Fruit fly (Drosophila melanogaster) whole organism, wandering third instar larva: ENCODE results near the gene CG31493.
A peak's percentile ranks its signal among the peaks of the same experiment; 100 is the strongest.

ENCODE experiments used
- Abd-B ChIP-seq: fragments of >200 bp; optimal IDR thresholded peaks from 2 replicates; lab custom pipeline; 2017; ENCODE audit warnings: missing biosample characterization, missing genetic modification characterization
- CG32264 ChIP-seq: fragments of 200-800 bp; sonication (Bioruptor generic); optimal IDR thresholded peaks from 2 replicates; lab custom pipeline; 2016; ENCODE audit warnings: missing biosample characterization, missing genetic modification characterization
- CG9705 ChIP-seq: fragments of 200-800 bp; sonication (Bioruptor generic); optimal IDR thresholded peaks from 2 replicates; lab custom pipeline; 2018; ENCODE audit warnings: missing biosample characterization, mild to moderate bottlenecking, missing genetic modification characterization
- Dfd ChIP-seq: fragments of >200 bp; optimal IDR thresholded peaks from 2 replicates; lab custom pipeline; 2017; ENCODE audit warnings: missing biosample characterization, missing genetic modification characterization
- Dif ChIP-seq: fragments of 200-275, 200-300 bp; sonication (Bioruptor generic); optimal IDR thresholded peaks from 2 replicates; lab custom pipeline; 2018; ENCODE audit warnings: missing biosample characterization, missing genetic modification characterization; ENCODE audit not compliant: partially characterized antibody
- GATAd ChIP-seq: sonication (Bioruptor generic); optimal IDR thresholded peaks from 2 replicates; lab custom pipeline; 2016; ENCODE audit warnings: missing biosample characterization, missing genetic modification characterization
- HLH106 ChIP-seq: fragments of 200-800 bp; optimal IDR thresholded peaks from 3 replicates; lab custom pipeline; 2019; ENCODE audit warnings: missing biosample characterization, mild to moderate bottlenecking, missing genetic modification characterization, moderate library complexity
- Hnf4 ChIP-seq: fragments of 200-800 bp; sonication (Bioruptor generic); optimal IDR thresholded peaks from 2 replicates; lab custom pipeline; 2016; ENCODE audit warnings: missing biosample characterization, mild to moderate bottlenecking, missing genetic modification characterization
- Hr78 ChIP-seq: fragments of >200 bp; optimal IDR thresholded peaks from 2 replicates; lab custom pipeline; 2017; ENCODE audit warnings: missing biosample characterization, missing genetic modification characterization
- Hr83 ChIP-seq: fragments of 200-300 bp; sonication (Bioruptor generic); optimal IDR thresholded peaks from 2 replicates; lab custom pipeline; 2016; ENCODE audit warnings: missing biosample characterization, mild to moderate bottlenecking, missing genetic modification characterization, moderate library complexity; ENCODE audit not compliant: poor library complexity, severe bottlenecking
- Jra ChIP-seq: sonication (Bioruptor generic); optimal IDR thresholded peaks from 2 replicates; lab custom pipeline; 2016; ENCODE audit warnings: missing biosample characterization, missing genetic modification characterization
- Mio ChIP-seq: sonication (Bioruptor generic); optimal IDR thresholded peaks from 2 replicates; lab custom pipeline; 2016; ENCODE audit warnings: missing biosample characterization, missing genetic modification characterization
- Myc ChIP-seq: fragments of >200 bp; optimal IDR thresholded peaks from 2 replicates; lab custom pipeline; 2017
- N ChIP-seq: fragments of >200 bp; optimal IDR thresholded peaks from 2 replicates; lab custom pipeline; 2018; ENCODE audit warnings: missing biosample characterization, missing external identifiers, missing genetic modification characterization
- OdsH ChIP-seq: fragments of 200-800 bp; sonication (Bioruptor generic); optimal IDR thresholded peaks from 2 replicates; lab custom pipeline; 2016; ENCODE audit warnings: missing biosample characterization, mild to moderate bottlenecking, missing genetic modification characterization
- Rel ChIP-seq, 2 experiments: fragments of 200-800 bp; sonication (Bioruptor generic) in 1 of 2; optimal IDR thresholded peaks; 2 replicates in 1 of 2; 3 replicates in 1 of 2; lab custom pipeline; 2016 to 2019; ENCODE audit warnings: mild to moderate bottlenecking in 2 of 2, missing biosample characterization in 2 of 2, missing genetic modification characterization in 2 of 2, moderate library complexity in 1 of 2
- Sp1 ChIP-seq: fragments of 200-800 bp; sonication (Bioruptor generic); optimal IDR thresholded peaks from 3 replicates; lab custom pipeline; 2019; ENCODE audit warnings: missing biosample characterization, mild to moderate bottlenecking, missing genetic modification characterization, moderate library complexity
- br ChIP-seq: fragments of 200-800 bp; sonication (Bioruptor generic); optimal IDR thresholded peaks from 2 replicates; lab custom pipeline; 2016; ENCODE audit warnings: missing biosample characterization, missing genetic modification characterization
- brk ChIP-seq: fragments of 200-800 bp; sonication (Bioruptor generic); optimal IDR thresholded peaks from 2 replicates; lab custom pipeline; 2016; ENCODE audit warnings: missing biosample characterization, mild to moderate bottlenecking, missing genetic modification characterization
- dl ChIP-seq, 2 experiments: fragments of 175-275, 200-275 bp in 1 of 2; fragments of 200-275 bp in 1 of 2; sonication (Bioruptor generic); optimal IDR thresholded peaks; lab custom pipeline; 2018; ENCODE audit warnings: mild to moderate bottlenecking in 2 of 2, missing biosample characterization in 2 of 2, missing genetic modification characterization in 2 of 2, moderate library complexity in 2 of 2; ENCODE audit not compliant: partially characterized antibody in 2 of 2, insufficient read depth in 1 of 2
- dmrt93B ChIP-seq: fragments of 200-800 bp; sonication (Bioruptor generic); optimal IDR thresholded peaks from 2 replicates; lab custom pipeline; 2018; ENCODE audit warnings: missing biosample characterization, mild to moderate bottlenecking, missing genetic modification characterization
- dsf ChIP-seq: sonication (Bioruptor generic); optimal IDR thresholded peaks from 2 replicates; lab custom pipeline; 2016; ENCODE audit warnings: missing biosample characterization, missing genetic modification characterization, borderline replicate concordance
- ey ChIP-seq: fragments of 200-800 bp; sonication (Bioruptor generic); optimal IDR thresholded peaks from 2 replicates; lab custom pipeline; 2016; ENCODE audit warnings: missing biosample characterization, missing genetic modification characterization
- foxo ChIP-seq, 2 experiments: fragments of 200-800 bp; sonication (Bioruptor generic); optimal IDR thresholded peaks; 2 replicates in 1 of 2; 3 replicates in 1 of 2; lab custom pipeline; 2016 to 2017; ENCODE audit warnings: missing biosample characterization in 2 of 2, missing genetic modification characterization in 2 of 2
- fru ChIP-seq: fragments of 200-800 bp; sonication (Bioruptor generic); optimal IDR thresholded peaks from 3 replicates; lab custom pipeline; 2016; ENCODE audit warnings: missing biosample characterization, mild to moderate bottlenecking, missing genetic modification characterization
- h ChIP-seq: fragments of 200-800 bp; sonication (Bioruptor generic); optimal IDR thresholded peaks from 3 replicates; lab custom pipeline; 2016; ENCODE audit warnings: missing biosample characterization, mild to moderate bottlenecking, missing genetic modification characterization
- jim ChIP-seq: fragments of 175-275, 200-325 bp; sonication (Bioruptor generic); optimal IDR thresholded peaks from 2 replicates; lab custom pipeline; 2016; ENCODE audit warnings: missing biosample characterization, mild to moderate bottlenecking, missing genetic modification characterization
- lola ChIP-seq: fragments of >200 bp; optimal IDR thresholded peaks from 2 replicates; lab custom pipeline; 2017; ENCODE audit warnings: missing biosample characterization, missing genetic modification characterization
- pan ChIP-seq: fragments of >200 bp; optimal IDR thresholded peaks from 2 replicates; lab custom pipeline; 2017
- psq ChIP-seq: fragments of 200-800 bp; sonication (Bioruptor generic); optimal IDR thresholded peaks from 3 replicates; lab custom pipeline; 2017; ENCODE audit warnings: missing biosample characterization, mild to moderate bottlenecking, missing genetic modification characterization, moderate library complexity
- rgr ChIP-seq: fragments of 200-800 bp; sonication (Bioruptor generic); optimal IDR thresholded peaks from 3 replicates; lab custom pipeline; 2016; ENCODE audit warnings: missing biosample characterization, mild to moderate bottlenecking, missing genetic modification characterization
- sage ChIP-seq: fragments of 200-800 bp; sonication (Bioruptor generic); optimal IDR thresholded peaks from 2 replicates; lab custom pipeline; 2016; ENCODE audit warnings: missing biosample characterization, mild to moderate bottlenecking, missing genetic modification characterization
- sv ChIP-seq: fragments of 200-800 bp; sonication (Bioruptor generic); optimal IDR thresholded peaks from 3 replicates; lab custom pipeline; 2016; ENCODE audit warnings: missing biosample characterization, missing genetic modification characterization
- tai ChIP-seq: sonication (Bioruptor generic); optimal IDR thresholded peaks from 2 replicates; lab custom pipeline; 2016; ENCODE audit warnings: missing biosample characterization, missing genetic modification characterization
- usp ChIP-seq: fragments of >200 bp; optimal IDR thresholded peaks from 2 replicates; lab custom pipeline; 2017; ENCODE audit warnings: missing biosample characterization, missing genetic modification characterization
- woc ChIP-seq: sonication (Bioruptor generic); optimal IDR thresholded peaks from 2 replicates; lab custom pipeline; 2016; ENCODE audit warnings: missing biosample characterization, mild to moderate bottlenecking, missing genetic modification characterization

The CG31493 gene

DNA sequence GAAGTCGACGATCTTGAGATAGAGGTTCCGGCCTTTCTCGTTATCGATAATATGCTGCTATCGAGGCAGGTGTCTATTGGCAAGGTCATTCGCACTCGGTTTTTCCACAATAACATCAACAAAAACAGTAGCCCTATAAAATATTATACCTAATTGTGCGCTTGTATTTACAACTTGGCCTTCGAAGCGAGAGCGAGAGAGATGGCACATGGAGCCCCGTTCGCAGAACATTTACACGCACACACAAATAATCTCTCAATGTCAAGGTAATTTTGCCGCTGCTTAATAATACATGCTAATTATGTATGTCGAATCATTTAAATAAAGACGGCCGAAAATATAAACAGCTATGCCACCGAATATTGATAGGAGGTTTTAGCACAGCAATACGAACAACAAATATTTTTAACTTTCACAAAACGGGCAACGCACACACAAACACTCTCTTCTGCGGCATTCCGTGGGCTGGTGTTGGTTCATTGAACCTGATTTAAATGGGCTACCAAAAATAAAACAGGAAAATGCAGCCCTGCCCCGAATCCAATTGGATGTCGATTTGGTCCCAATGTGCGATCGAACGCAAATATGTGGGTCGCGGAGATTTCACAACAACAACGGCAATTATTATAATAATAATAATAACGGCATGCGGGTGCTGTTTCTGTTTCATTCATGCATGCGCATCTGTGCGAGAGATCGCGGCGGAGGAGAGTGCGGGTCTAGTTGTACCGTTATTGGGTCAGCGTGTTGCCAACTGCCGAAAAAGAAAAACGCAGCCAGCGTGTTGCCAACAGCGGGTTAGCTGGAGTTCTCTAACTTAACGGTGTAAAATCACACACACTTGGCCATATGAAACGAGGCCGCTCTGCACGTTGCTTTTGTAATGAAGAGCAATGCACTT, 8.9 kb upstream of the CG31493 start:
- TF ChIP-seq Jra (GFP tag; lab: Kevin White, UChicago), result no peak
- peak in 1 of 2 experiments; percentile 66 for TF ChIP-seq dl (GFP tag; optimal IDR thresholded peaks at IDR 0.05; lab: Kevin White, UChicago; ENCODE audit: insufficient read depth in 1 of 2, partially characterized antibody in 2 of 2)

- TF ChIP-seq Myc (lab: Kevin White, UChicago), result no peak
- TF ChIP-seq CG32264, result no peak
- no peak for TF ChIP-seq OdsH (GFP tag; lab: Kevin White, UChicago)
- no peak for TF ChIP-seq N (GFP tag; lab: Kevin White, UChicago)
- TF ChIP-seq CG9705 (GFP tag; lab: Kevin White, UChicago), result no peak
- TF ChIP-seq dl (GFP tag; optimal IDR thresholded peaks at IDR 0.05; lab: Kevin White, UChicago; ENCODE audit: insufficient read depth in 1 of 2, partially characterized antibody in 2 of 2), result no peak
- TF ChIP-seq Abd-B (GFP tag; lab: Kevin White, UChicago), result no peak
- TF ChIP-seq Sp1 (GFP tag; lab: Kevin White, UChicago), result no peak
- no peak for TF ChIP-seq woc
- TF ChIP-seq jim (GFP tag; lab: Kevin White, UChicago), result no peak
- no peak for TF ChIP-seq Rel (GFP tag; optimal IDR thresholded peaks at IDR 0.05; lab: Kevin White, UChicago)
- no peak for TF ChIP-seq Rel (tag; optimal IDR thresholded peaks at IDR 0.05; lab: Kevin White, UChicago)
- TF ChIP-seq Jra (GFP tag; lab: Kevin White, UChicago), result no peak
- no peak for TF ChIP-seq Dif (GFP tag; lab: Kevin White, UChicago)
- no peak for TF ChIP-seq tai (GFP tag; lab: Kevin White, UChicago)
- no peak for TF ChIP-seq Mio (GFP tag; lab: Kevin White, UChicago)
- TF ChIP-seq Hnf4 (GFP tag; lab: Kevin White, UChicago), result no peak
- TF ChIP-seq Hr83, result no peak
- TF ChIP-seq, all 38 proteins: peak for 0
These were observed 8.2 kb upstream of the CG31493 start for dm6 chr3R:7123073-7123572.

DNA sequence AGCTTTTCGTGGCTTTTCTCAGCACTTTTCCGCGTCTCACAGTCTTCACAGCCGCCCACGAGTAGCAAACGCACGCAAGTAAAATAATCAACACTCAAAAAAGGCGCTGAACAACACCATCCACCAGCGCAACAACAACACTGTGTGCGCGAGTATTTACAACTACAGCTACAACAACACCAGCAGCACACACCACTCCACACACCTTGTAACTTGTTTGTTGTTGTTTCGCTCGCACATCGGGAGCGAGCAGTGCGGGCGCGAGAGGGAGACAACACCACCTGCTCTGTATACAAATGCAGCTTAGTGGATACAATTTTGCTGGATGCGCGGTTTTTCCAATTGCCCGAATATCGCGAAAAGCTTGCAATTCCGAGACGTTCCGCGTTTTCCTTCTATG, 7.7 kb upstream of the CG31493 start:
- TF ChIP-seq lola (GFP tag; lab: Kevin White, UChicago) (peak; percentile 28), Dif (GFP tag; lab: Kevin White, UChicago) (peak; percentile 59), tai (GFP tag; lab: Kevin White, UChicago) (no peak), br (GFP tag; lab: Kevin White, UChicago) (no peak), Rel (GFP tag; optimal IDR thresholded peaks at IDR 0.05; lab: Kevin White, UChicago) (no peak), Rel (tag; optimal IDR thresholded peaks at IDR 0.05; lab: Kevin White, UChicago) (no peak), OdsH (GFP tag; lab: Kevin White, UChicago) (no peak), CG9705 (GFP tag; lab: Kevin White, UChicago) (no peak), Jra (GFP tag; lab: Kevin White, UChicago) (no peak), sv (GFP tag; lab: Kevin White, UChicago) (no peak), dl (GFP tag; optimal IDR thresholded peaks at IDR 0.05; lab: Kevin White, UChicago; ENCODE audit: insufficient read depth in 1 of 2, partially characterized antibody in 2 of 2) (peak in 1 of 2 experiments; percentile 39), Hr83 (peak; percentile 87)

DNA sequence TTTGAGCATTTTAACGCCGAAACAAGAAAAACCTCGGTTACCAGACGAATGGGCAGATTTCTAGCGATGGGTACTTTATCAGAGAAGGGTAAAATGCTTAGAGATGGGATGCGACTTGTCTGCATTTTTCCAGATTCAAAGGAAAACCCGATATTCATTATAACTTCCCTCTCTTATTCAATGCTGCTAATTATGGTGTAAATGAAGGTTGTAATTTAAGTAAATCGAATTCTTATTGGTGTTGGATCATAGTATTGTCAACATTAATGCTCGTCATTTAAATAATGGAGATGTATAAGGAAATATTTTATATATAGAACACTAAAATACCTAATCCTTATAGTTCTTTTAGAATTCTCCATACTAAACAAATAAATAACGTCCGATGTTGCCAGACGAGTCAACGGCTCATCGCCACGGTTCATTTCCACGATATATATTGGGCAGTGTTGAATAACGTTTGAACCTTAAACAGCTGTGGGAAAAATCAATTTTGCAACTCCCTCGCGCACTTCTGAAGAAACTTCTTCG, 7.2 kb upstream of the CG31493 start, which contains the start of the genes Alh and CG10098:
Gene Alh, minus strand, starts transcription at position 77 of the 531 bp plus-strand sequence.
Gene CG10098, plus strand, starts transcription at position 440 of the 531 bp plus-strand sequence.
- TF ChIP-seq Myc (lab: Kevin White, UChicago) (peak; percentile 1), sage (peak; percentile 43), CG9705 (GFP tag; lab: Kevin White, UChicago) (peak; percentile 79), Hr78 (no peak), pan (lab: Kevin White, UChicago) (no peak), fru (GFP tag; lab: Kevin White, UChicago) (peak; percentile 84), rgr (GFP tag; lab: Kevin White, UChicago) (peak; percentile 84), Jra (GFP tag; lab: Kevin White, UChicago) (peak; percentile 88), h (GFP tag; lab: Kevin White, UChicago) (peak; percentile 86), HLH106 (tag; lab: Kevin White, UChicago) (peak; percentile 90), lola (GFP tag; lab: Kevin White, UChicago) (no peak), jim (GFP tag; lab: Kevin White, UChicago) (peak; percentile 91), ey (peak; percentile 89), N (GFP tag; lab: Kevin White, UChicago) (no peak), dmrt93B (GFP tag; lab: Kevin White, UChicago) (peak; percentile 79), dsf (peak; percentile 91), CG32264 (no peak), br (GFP tag; lab: Kevin White, UChicago) (peak; percentile 76), Rel (GFP tag; optimal IDR thresholded peaks at IDR 0.05; lab: Kevin White, UChicago) (no peak), Rel (tag; optimal IDR thresholded peaks at IDR 0.05; lab: Kevin White, UChicago) (peak; percentile 21), foxo (GFP tag; optimal IDR thresholded peaks at IDR 0.05; lab: Kevin White, UChicago) (peak in 1 of 2 experiments; percentile 92), usp (GFP tag; lab: Kevin White, UChicago) (no peak), brk (GFP tag; lab: Kevin White, UChicago) (peak; percentile 81), Hr83 (peak; percentile 96), woc (peak; percentile 84), Dfd (GFP tag; lab: Kevin White, UChicago) (no peak), sv (GFP tag; lab: Kevin White, UChicago) (peak; percentile 84), Dif (GFP tag; lab: Kevin White, UChicago) (no peak), Abd-B (GFP tag; lab: Kevin White, UChicago) (no peak), tai (GFP tag; lab: Kevin White, UChicago) (peak; percentile 94), GATAd (peak; percentile 81), psq (GFP tag; lab: Kevin White, UChicago) (peak; percentile 77)
